Worm (Caenorhabditis elegans) whole organism, midembryonic: ENCODE data around the gene C46F9.5.

Source experiments
- T22C8.4 ChIP-seq: fragments of 200-800 bp; sonication (Bioruptor generic); IDR thresholded peaks from 2 replicates; pipeline ENCODE4 v1.3.6; 2022; ENCODE audit warnings: missing genetic modification characterization, missing compliant biosample characterization
- med-1 ChIP-seq: sonication (generic microtip); optimal IDR thresholded peaks from 2 replicates; lab custom pipeline; 2017; ENCODE audit warnings: missing genetic modification characterization, mild to moderate bottlenecking, missing compliant biosample characterization, antibody characterized with exemption, missing genetic modification reagents; ENCODE audit not compliant: insufficient read depth

ce11 chrII:1939652-1940051 lies 44.3 kb downstream of the C46F9.5 start, which contains the start of gene ZK250.13:
- TF ChIP-seq T22C8.4 (GFP tag; lab: Robert Waterston, UW) (no peak), med-1 (GFP tag; lab: Kevin White, UChicago) (no peak)
